Fruit fly (Drosophila melanogaster): ENCODE measurements around the gene Meltrin.
A peak's percentile ranks its signal among the peaks of the same experiment; 100 is the strongest.

Meltrin gene

dm6 chr3R:14692230-14692970 is 4.7 kb downstream of the Meltrin start (continued):
- TF ChIP-seq CG32767 (GFP tag; IDR thresholded peaks at IDR 0.05), result peak; percentile 46; the same call in 1 of the 2 replicates
- peak in 1 of 2 experiments; percentile 30 for TF ChIP-seq Hr51 (GFP tag; optimal IDR thresholded peaks at IDR 0.05)
- peak; percentile 11 for TF ChIP-seq CG2116 (GFP tag; optimal IDR thresholded peaks at IDR 0.05)
- TF ChIP-seq CG14860 (GFP tag; IDR thresholded peaks at IDR 0.05; ENCODE audit: partially characterized antibody), result no peak
- TF ChIP-seq psq (GFP tag; optimal IDR thresholded peaks at IDR 0.05), result no peak
- no peak for TF ChIP-seq CG12299 (tag; optimal IDR thresholded peaks at IDR 0.05)
- no peak for TF ChIP-seq Doc2 (GFP tag; IDR thresholded peaks at IDR 0.05)
- no peak for TF ChIP-seq br (optimal IDR thresholded peaks at IDR 0.05)
- TF ChIP-seq Tbp (GFP tag; optimal IDR thresholded peaks at IDR 0.05), result no peak
- no peak for TF ChIP-seq CG10321 (GFP tag; IDR thresholded peaks at IDR 0.05)
- peak; percentile 38 for TF ChIP-seq slp2 (GFP tag; optimal IDR thresholded peaks at IDR 0.05)
- TF ChIP-seq bbx (GFP tag; IDR thresholded peaks at IDR 0.05; ENCODE audit: partially characterized antibody), result no peak
- peak; percentile 15 for TF ChIP-seq Side (GFP tag; optimal IDR thresholded peaks at IDR 0.05)
- peak; percentile 44 for TF ChIP-seq CG6654 (GFP tag; optimal IDR thresholded peaks at IDR 0.05)
- peak; percentile 71 for TF ChIP-seq CG10267 (tag; optimal IDR thresholded peaks at IDR 0.05)
- TF ChIP-seq CG3407 (GFP tag; optimal IDR thresholded peaks at IDR 0.05), result peak; percentile 57
- peak; percentile 89 for TF ChIP-seq CG1603 (tag; optimal IDR thresholded peaks at IDR 0.05)
- no peak for TF ChIP-seq CG17912 (GFP tag; optimal IDR thresholded peaks at IDR 0.05)
- no peak for TF ChIP-seq CG13624 (GFP tag; optimal IDR thresholded peaks at IDR 0.05)
- no peak for TF ChIP-seq maf-S (GFP tag; optimal IDR thresholded peaks at IDR 0.05)
- TF ChIP-seq TFAM (GFP tag; optimal IDR thresholded peaks at IDR 0.05), result peak; percentile 14
- no peak for TF ChIP-seq CG3281 (GFP tag; optimal IDR thresholded peaks at IDR 0.05)
- no peak for TF ChIP-seq CG10274 (GFP tag; optimal IDR thresholded peaks at IDR 0.05)
- TF ChIP-seq Mad (GFP tag; optimal IDR thresholded peaks at IDR 0.05), result no peak
- peak; percentile 6 for TF ChIP-seq Jarid2 (GFP tag; optimal IDR thresholded peaks at IDR 0.05)
- TF ChIP-seq Hand (GFP tag; optimal IDR thresholded peaks at IDR 0.05), result no peak
- peak; percentile 32; the same call in 1 of the 2 replicates for TF ChIP-seq Nf-YA (GFP tag; IDR thresholded peaks at IDR 0.05)
- peak; percentile 7 for TF ChIP-seq dm (GFP tag; optimal IDR thresholded peaks at IDR 0.05)
- no peak for TF ChIP-seq MESR4 (GFP tag; optimal IDR thresholded peaks at IDR 0.05)
- TF ChIP-seq CG7928 (GFP tag; optimal IDR thresholded peaks at IDR 0.05), result no peak
- TF ChIP-seq B-H2 (GFP tag; optimal IDR thresholded peaks at IDR 0.05), result no peak
- TF ChIP-seq unc-4 (GFP tag; IDR thresholded peaks at IDR 0.05; ENCODE audit: partially characterized antibody), result no peak
- no peak for TF ChIP-seq crp (GFP tag; optimal IDR thresholded peaks at IDR 0.05)
- TF ChIP-seq org-1 (GFP tag; optimal IDR thresholded peaks at IDR 0.05), result peak; percentile 51
- TF ChIP-seq CG15073 (GFP tag; optimal IDR thresholded peaks at IDR 0.05), result no peak
- peak; percentile 83 for TF ChIP-seq CG15601 (tag; optimal IDR thresholded peaks at IDR 0.05)
- no peak for TF ChIP-seq CG16779 (GFP tag; IDR thresholded peaks at IDR 0.05)
- TF ChIP-seq croc (GFP tag; conservative IDR thresholded peaks at IDR 0.05), result peak; percentile 52; the same call in 2 of the 3 replicates
- peak; percentile 63 for TF ChIP-seq NC2β (GFP tag; optimal IDR thresholded peaks at IDR 0.05)
- TF ChIP-seq CG32772 (GFP tag; IDR thresholded peaks at IDR 0.05), result peak; percentile 55; the same call in 1 of the 2 replicates
- TF ChIP-seq Xrp1 (GFP tag; IDR thresholded peaks at IDR 0.05), result peak; percentile 88
- peak; percentile 68 for TF ChIP-seq az2 (GFP tag; optimal IDR thresholded peaks at IDR 0.05)
- TF ChIP-seq CG7357 (GFP tag; IDR thresholded peaks at IDR 0.05), result peak; percentile 58; the same call in 1 of the 3 replicates
- no peak; the same call in 3 of the 4 replicates for TF ChIP-seq Gug (GFP tag; IDR thresholded peaks at IDR 0.05)
- peak; percentile 58 for TF ChIP-seq grau (tag; optimal IDR thresholded peaks at IDR 0.05)
- TF ChIP-seq Kr (GFP tag; optimal IDR thresholded peaks at IDR 0.05), result peak; percentile 44
- TF ChIP-seq usp (GFP tag; optimal IDR thresholded peaks at IDR 0.05), result no peak
- peak; percentile 36 for TF ChIP-seq CG4854 (GFP tag; optimal IDR thresholded peaks at IDR 0.05)
- TF ChIP-seq nau (GFP tag; optimal IDR thresholded peaks at IDR 0.05), result peak; percentile 60

Data from whole organism, embryonic.